Fruit fly (Drosophila melanogaster): Measurements from ENCODE around the gene Wdr37.

Wdr37 gene

dm6 chr3R:18436550-18437362 is 34.2 kb upstream of the Wdr37 start (continued):
- TF ChIP-seq rib (GFP tag; IDR thresholded peaks at IDR 0.05) (peak; percentile 99), da (GFP tag; optimal IDR thresholded peaks at IDR 0.05) (no peak), CG17361 (GFP tag; IDR thresholded peaks at IDR 0.05) (no peak; the same call in 2 of the 3 replicates), CG11085 (GFP tag; IDR thresholded peaks at IDR 0.05) (no peak), lola (GFP tag; optimal IDR thresholded peaks at IDR 0.05) (no peak), CG3726 (GFP tag; IDR thresholded peaks at IDR 0.05) (0 out of 3 replicates have a peak, but pooled peaks have one; percentile 28), Elba2 (GFP tag; optimal IDR thresholded peaks at IDR 0.05) (no peak), unpg (GFP tag; optimal IDR thresholded peaks at IDR 0.05) (peak; percentile 71), sisA (GFP tag; IDR thresholded peaks at IDR 0.05) (peak; percentile 61), nerfin-1 (tag; optimal IDR thresholded peaks at IDR 0.05) (no peak), CG1024 (GFP tag; IDR thresholded peaks at IDR 0.05) (peak; percentile 15; the same call in 1 of the 2 replicates), Taf1 (GFP tag; IDR thresholded peaks at IDR 0.05) (peak; percentile 39; the same call in 1 of the 2 replicates), abd-A (tag; optimal IDR thresholded peaks at IDR 0.05) (no peak), CG3838 (GFP tag; optimal IDR thresholded peaks at IDR 0.05) (no peak), Dbx (GFP tag; IDR thresholded peaks at IDR 0.05) (peak; percentile 50; the same call in 1 of the 3 replicates), CG2889 (GFP tag; IDR thresholded peaks at IDR 0.05) (peak; percentile 29; the same call in 1 of the 3 replicates), CG8924 (tag; optimal IDR thresholded peaks at IDR 0.05) (peak; percentile 72), CG12769 (tag; optimal IDR thresholded peaks at IDR 0.05) (peak; percentile 62), CG15011 (GFP tag; optimal IDR thresholded peaks at IDR 0.05) (peak; percentile 67), CG12744 (GFP tag; optimal IDR thresholded peaks at IDR 0.05) (no peak), Kr (GFP tag; optimal IDR thresholded peaks at IDR 0.05) (no peak), CG15601 (tag; optimal IDR thresholded peaks at IDR 0.05) (no peak), BEAF-32 (GFP tag; optimal IDR thresholded peaks at IDR 0.05) (no peak), CG14860 (GFP tag; IDR thresholded peaks at IDR 0.05; ENCODE audit: partially characterized antibody) (no peak), scrt (GFP tag; optimal IDR thresholded peaks at IDR 0.05) (peak; percentile 49), Meics (GFP tag; optimal IDR thresholded peaks at IDR 0.05) (peak; percentile 85), nom (GFP tag; optimal IDR thresholded peaks at IDR 0.05) (no peak), CG12236 (GFP tag; optimal IDR thresholded peaks at IDR 0.05) (peak; percentile 31), crc (GFP tag; optimal IDR thresholded peaks at IDR 0.05) (peak; percentile 38), CG8765 (GFP tag; IDR thresholded peaks at IDR 0.05) (no peak), ato (GFP tag; IDR thresholded peaks at IDR 0.05; ENCODE audit: partially characterized antibody) (no peak), dmrt99B (tag; optimal IDR thresholded peaks at IDR 0.05) (peak; percentile 78), Dip2 (GFP tag; IDR thresholded peaks at IDR 0.05) (no peak), prd (optimal IDR thresholded peaks at IDR 0.05) (no peak), prd (GFP tag; IDR thresholded peaks at IDR 0.05) (peak; percentile 57), amos (GFP tag; IDR thresholded peaks at IDR 0.05; ENCODE audit: partially characterized antibody) (no peak; the same call in 1 of the 2 replicates), dati (GFP tag; IDR thresholded peaks at IDR 0.05) (0 out of 2 replicates have a peak, but pooled peaks have one; percentile 24), CG15479 (GFP tag; optimal IDR thresholded peaks at IDR 0.05) (no peak), CG1602 (GFP tag; optimal IDR thresholded peaks at IDR 0.05) (peak; percentile 43), CoRest (tag; optimal IDR thresholded peaks at IDR 0.05) (peak; percentile 65), E2f2 (GFP tag; IDR thresholded peaks at IDR 0.05) (peak; percentile 40; the same call in 1 of the 2 replicates), CG10462 (GFP tag; optimal IDR thresholded peaks at IDR 0.05) (no peak), Awh (GFP tag; IDR thresholded peaks at IDR 0.05) (no peak), CG17802 (tag; optimal IDR thresholded peaks at IDR 0.05) (peak; percentile 25), cg (GFP tag; optimal IDR thresholded peaks at IDR 0.05) (peak; percentile 59), tio (GFP tag; optimal IDR thresholded peaks at IDR 0.05) (peak; percentile 45), CG13424 (tag; optimal IDR thresholded peaks at IDR 0.05) (peak; percentile 45), Ssrp (tag; optimal IDR thresholded peaks at IDR 0.05) (no peak)
